Fruit fly (Drosophila melanogaster) whole organism, embryonic: ENCODE data around the gene sunn.

ENCODE experiments used
- Atf6 ChIP-seq: fragments of 200-800 bp; sonication (Bioruptor generic); IDR thresholded peaks from 2 replicates; pipeline ENCODE4 v1.3.6; 2022; ENCODE audit warnings: missing biosample characterization, missing genetic modification characterization
- Bgb ChIP-seq: fragments of 200-800 bp; sonication (Bioruptor generic); IDR thresholded peaks from 2 replicates; pipeline ENCODE4 v1.3.6; 2022; ENCODE audit warnings: missing biosample characterization, missing genetic modification characterization; ENCODE audit not compliant: partially characterized antibody
- CG10274 ChIP-seq: fragments of 200-800 bp; sonication (Bioruptor generic); optimal IDR thresholded peaks from 3 replicates; lab custom pipeline; 2017; ENCODE audit warnings: missing biosample characterization, mild to moderate bottlenecking, missing genetic modification characterization
- CG10321 ChIP-seq: fragments of 200-800 bp; sonication (Bioruptor generic); IDR thresholded peaks from 2 replicates; pipeline ENCODE4 v1.3.6; 2022; ENCODE audit warnings: missing biosample characterization, missing genetic modification characterization
- CG10431 ChIP-seq: fragments of 200-800 bp; sonication (Bioruptor generic); optimal IDR thresholded peaks from 3 replicates; lab custom pipeline; 2018; ENCODE audit warnings: missing biosample characterization, mild to moderate bottlenecking, missing genetic modification characterization
- CG10565 ChIP-seq: fragments of 200-800 bp; sonication (Bioruptor generic); optimal IDR thresholded peaks from 3 replicates; lab custom pipeline; 2016; ENCODE audit warnings: missing biosample characterization, mild to moderate bottlenecking, missing genetic modification characterization
- CG12155 ChIP-seq: fragments of 200-800 bp; sonication (Bioruptor generic); optimal IDR thresholded peaks from 3 replicates; lab custom pipeline; 2016; ENCODE audit warnings: missing biosample characterization, missing genetic modification characterization
- CG12744 ChIP-seq: fragments of 200-800 bp; sonication (Bioruptor generic); optimal IDR thresholded peaks from 2 replicates; lab custom pipeline; 2016; ENCODE audit warnings: missing biosample characterization, missing genetic modification characterization
- CG12942 ChIP-seq: fragments of 200-800 bp; sonication (Bioruptor generic); optimal IDR thresholded peaks from 3 replicates; lab custom pipeline; 2016; ENCODE audit warnings: missing biosample characterization, missing genetic modification characterization
- CG13287 ChIP-seq: fragments of 200-800 bp; sonication (Bioruptor generic); IDR thresholded peaks from 2 replicates; pipeline ENCODE4 v1.3.6; 2022; ENCODE audit warnings: missing biosample characterization, missing genetic modification characterization; ENCODE audit not compliant: partially characterized antibody
- CG15696 ChIP-seq: fragments of 200-800 bp; sonication (Bioruptor generic); optimal IDR thresholded peaks from 2 replicates; lab custom pipeline; 2019; ENCODE audit warnings: missing biosample characterization, mild to moderate bottlenecking, missing genetic modification characterization, moderate library complexity
- CG1832 ChIP-seq: fragments of 200-800 bp; sonication (Bioruptor generic); optimal IDR thresholded peaks from 2 replicates; lab custom pipeline; 2017; ENCODE audit warnings: missing biosample characterization, mild to moderate bottlenecking, missing genetic modification characterization, inconsistent platforms
- CG4360 ChIP-seq: fragments of 200-800 bp; sonication (Bioruptor generic); IDR thresholded peaks from 2 replicates; pipeline ENCODE4 v1.3.6; 2022; ENCODE audit warnings: missing biosample characterization, missing genetic modification characterization
- CG4707 ChIP-seq: fragments of 200-800 bp; sonication (Bioruptor generic); optimal IDR thresholded peaks from 2 replicates; lab custom pipeline; 2018; ENCODE audit warnings: missing biosample characterization, mild to moderate bottlenecking, missing genetic modification characterization, moderate library complexity
- CG6689 ChIP-seq: fragments of 200-800 bp; sonication (Bioruptor generic); IDR thresholded peaks from 2 replicates; pipeline ENCODE4 v1.3.6; 2022; ENCODE audit warnings: missing biosample characterization, missing genetic modification characterization
- CG6791 ChIP-seq: fragments of 200-800 bp; sonication (Bioruptor generic); IDR thresholded peaks from 3 replicates; pipeline ENCODE4 v1.3.6; 2022; ENCODE audit warnings: missing biosample characterization, missing genetic modification characterization; ENCODE audit not compliant: partially characterized antibody
- CG7357 ChIP-seq: fragments of 200-800 bp; sonication (Bioruptor generic); IDR thresholded peaks from 3 replicates; pipeline ENCODE4 v1.3.6; 2022; ENCODE audit warnings: missing biosample characterization, missing genetic modification characterization
- CG8290 ChIP-seq, 3 experiments: fragments of 200-800 bp; sonication (Bioruptor generic); optimal IDR thresholded peaks; 2 replicates each; lab custom pipeline; 2016 to 2019; ENCODE audit warnings: missing biosample characterization in 3 of 3, missing genetic modification characterization in 3 of 3, mild to moderate bottlenecking in 2 of 3, moderate library complexity in 1 of 3
- CG8478 ChIP-seq: fragments of >200 bp; optimal IDR thresholded peaks from 2 replicates; lab custom pipeline; 2018
- CG9797 ChIP-seq: fragments of 200-800 bp; sonication (Bioruptor generic); optimal IDR thresholded peaks from 3 replicates; lab custom pipeline; 2018; ENCODE audit warnings: missing biosample characterization, mild to moderate bottlenecking, missing genetic modification characterization
- Doc2 ChIP-seq: fragments of 200-800 bp; sonication (Bioruptor generic); IDR thresholded peaks from 2 replicates; pipeline ENCODE4 v1.3.6; 2022; ENCODE audit warnings: missing biosample characterization, missing genetic modification characterization
- HHEX ChIP-seq: fragments of 200-800 bp; sonication (Bioruptor generic); optimal IDR thresholded peaks from 3 replicates; lab custom pipeline; 2017; ENCODE audit warnings: missing biosample characterization, mild to moderate bottlenecking, missing genetic modification characterization, missing genetic modification reagents
- Jarid2 ChIP-seq: fragments of 200-800 bp; sonication (Bioruptor generic); optimal IDR thresholded peaks from 3 replicates; lab custom pipeline; 2017; ENCODE audit warnings: mild to moderate bottlenecking, missing biosample characterization, missing genetic modification reagents, missing genetic modification characterization
- Lpt ChIP-seq: fragments of >200 bp; optimal IDR thresholded peaks from 2 replicates; lab custom pipeline; 2018; ENCODE audit warnings: missing biosample characterization, missing genetic modification characterization
- MBD-R2 ChIP-seq: fragments of 200-800 bp; sonication (Bioruptor generic); IDR thresholded peaks from 2 replicates; pipeline ENCODE4 v1.3.6; 2022; ENCODE audit warnings: missing biosample characterization, missing genetic modification characterization
- Med ChIP-seq: fragments of 200-800 bp; sonication (Bioruptor generic); peaks from one replicate; lab custom pipeline; 2016; ENCODE audit warnings: missing biosample characterization, missing genetic modification characterization, mild to moderate bottlenecking, inconsistent platforms, moderate library complexity
- Nf-YB ChIP-seq: fragments of 200-800 bp; sonication (Bioruptor generic); optimal IDR thresholded peaks from 3 replicates; lab custom pipeline; 2019; ENCODE audit warnings: missing biosample characterization, mild to moderate bottlenecking, missing genetic modification characterization, moderate library complexity
- Opbp ChIP-seq: fragments of 200-800 bp; sonication (Bioruptor generic); IDR thresholded peaks from 3 replicates; pipeline ENCODE4 v1.3.6; 2022; ENCODE audit warnings: missing biosample characterization, missing genetic modification characterization; ENCODE audit not compliant: partially characterized antibody
- Sox100B ChIP-seq: fragments of 200-800 bp; sonication (Bioruptor generic); optimal IDR thresholded peaks from 3 replicates; lab custom pipeline; 2018; ENCODE audit warnings: missing biosample characterization, mild to moderate bottlenecking, missing genetic modification characterization
- bbx ChIP-seq: fragments of 200-800 bp; sonication (Bioruptor generic); IDR thresholded peaks from 2 replicates; pipeline ENCODE4 v1.3.6; 2022; ENCODE audit warnings: missing biosample characterization, missing genetic modification characterization; ENCODE audit not compliant: partially characterized antibody
- chinmo ChIP-seq: fragments of 200-800 bp; sonication (Bioruptor generic); IDR thresholded peaks from 4 replicates; pipeline ENCODE4 v1.3.6; 2022; ENCODE audit warnings: missing biosample characterization, missing genetic modification characterization; ENCODE audit not compliant: partially characterized antibody
- chn ChIP-seq: fragments of 200-800 bp; sonication (Bioruptor generic); optimal IDR thresholded peaks from 2 replicates; lab custom pipeline; 2016; ENCODE audit warnings: missing biosample characterization, missing genetic modification characterization
- crc ChIP-seq: fragments of 200-800 bp; sonication (Bioruptor generic); optimal IDR thresholded peaks from 2 replicates; lab custom pipeline; 2016; ENCODE audit warnings: missing biosample characterization, missing genetic modification characterization
- crp ChIP-seq, 2 experiments: fragments of 200-800 bp; sonication (Bioruptor generic); optimal IDR thresholded peaks; 2 replicates in 1 of 2; 3 replicates in 1 of 2; lab custom pipeline; 2017; ENCODE audit warnings: missing biosample characterization in 2 of 2, missing genetic modification characterization in 2 of 2, mild to moderate bottlenecking in 1 of 2, moderate library complexity in 1 of 2
- fru ChIP-seq: fragments of >200 bp; optimal IDR thresholded peaks from 2 replicates; lab custom pipeline; 2017
- gce ChIP-seq: fragments of 200-800 bp; sonication (Bioruptor generic); IDR thresholded peaks from 3 replicates; pipeline ENCODE4 v1.3.6; 2022; ENCODE audit warnings: missing biosample characterization, missing genetic modification characterization
- lmd ChIP-seq: fragments of 200-800 bp; sonication (Bioruptor generic); IDR thresholded peaks from 2 replicates; pipeline ENCODE4 v1.3.6; 2022; ENCODE audit warnings: missing biosample characterization, missing genetic modification characterization
- oc ChIP-seq: fragments of 200-800 bp; sonication (Bioruptor generic); optimal IDR thresholded peaks from 2 replicates; lab custom pipeline; 2018; ENCODE audit warnings: missing biosample characterization, mild to moderate bottlenecking, missing genetic modification characterization, moderate library complexity
- odd ChIP-seq: fragments of 200-800 bp; sonication (Bioruptor generic); optimal IDR thresholded peaks from 2 replicates; lab custom pipeline; 2017; ENCODE audit warnings: missing biosample characterization, mild to moderate bottlenecking, missing genetic modification characterization
- onecut ChIP-seq: fragments of 200-800 bp; sonication (Bioruptor generic); IDR thresholded peaks from 2 replicates; pipeline ENCODE4 v1.3.6; 2022; ENCODE audit warnings: missing biosample characterization, missing genetic modification characterization
- pzg ChIP-seq: fragments of 200-800 bp; sonication (Bioruptor generic); optimal IDR thresholded peaks from 3 replicates; lab custom pipeline; 2018; ENCODE audit warnings: missing biosample characterization, mild to moderate bottlenecking, missing genetic modification characterization, moderate library complexity
- row ChIP-seq: fragments of 200-800 bp; sonication (Bioruptor generic); IDR thresholded peaks from 3 replicates; pipeline ENCODE4 v1.3.6; 2022; ENCODE audit warnings: missing biosample characterization, missing genetic modification characterization
- schlank ChIP-seq: fragments of 200-800 bp; sonication (Bioruptor generic); optimal IDR thresholded peaks from 2 replicates; lab custom pipeline; 2018; ENCODE audit warnings: missing biosample characterization, mild to moderate bottlenecking, missing genetic modification characterization
- sens ChIP-seq: fragments of 200-800 bp; sonication (Bioruptor generic); peaks from one replicate; lab custom pipeline; 2016; ENCODE audit warnings: missing biosample characterization, missing genetic modification characterization
- seq ChIP-seq: fragments of 200-800 bp; sonication (Bioruptor generic); IDR thresholded peaks from 2 replicates; pipeline ENCODE4 v1.3.6; 2022; ENCODE audit warnings: missing biosample characterization, missing genetic modification characterization
- stwl ChIP-seq: fragments of 200-800 bp; sonication (Bioruptor generic); optimal IDR thresholded peaks from 3 replicates; lab custom pipeline; 2018; ENCODE audit warnings: missing biosample characterization, mild to moderate bottlenecking, missing genetic modification characterization, moderate library complexity
- trem ChIP-seq: fragments of 200-800 bp; optimal IDR thresholded peaks from 3 replicates; lab custom pipeline; 2019; ENCODE audit warnings: missing biosample characterization, mild to moderate bottlenecking, missing genetic modification characterization, moderate library complexity
- tx ChIP-seq: fragments of 200-800 bp; sonication (Bioruptor generic); optimal IDR thresholded peaks from 2 replicates; lab custom pipeline; 2016; ENCODE audit warnings: missing biosample characterization, missing genetic modification characterization
- zfh1 ChIP-seq: fragments of 200-800 bp; sonication (Bioruptor generic); IDR thresholded peaks from 3 replicates; pipeline ENCODE4 v1.3.6; 2022; ENCODE audit warnings: missing biosample characterization, missing genetic modification characterization

sunn gene

dm6 chr3L:11765695-11766232 lies 37.6 kb downstream of the sunn start, which contains the start of gene loaf:
Gene loaf, minus strand, starts transcription at chr3L:11766182.
- TF ChIP-seq odd (GFP tag; lab: Kevin White, UChicago) (no peak), CG6689 (GFP tag; lab: Robert Waterston, UW) (0 out of 2 replicates have a peak, but pooled peaks have one; percentile 8), MBD-R2 (0 out of 2 replicates have a peak, but pooled peaks have one; percentile 20), crc (GFP tag; lab: Kevin White, UChicago) (no peak), CG12155 (peak; percentile 97), pzg (GFP tag; lab: Kevin White, UChicago) (peak; percentile 26), onecut (GFP tag; lab: Robert Waterston, UW) (peak; percentile 95), CG9797 (GFP tag; lab: Kevin White, UChicago) (no peak), zfh1 (GFP tag; lab: Robert Waterston, UW) (no peak), CG8290 (GFP tag; optimal IDR thresholded peaks at IDR 0.05; lab: Kevin White, UChicago) (no peak), CG8290 (tag; optimal IDR thresholded peaks at IDR 0.05; lab: Kevin White, UChicago) (peak in 1 of 2 experiments; percentile 18), stwl (tag; lab: Kevin White, UChicago) (peak; percentile 76), CG1832 (peak; percentile 52), Sox100B (GFP tag; lab: Kevin White, UChicago) (no peak), CG7357 (GFP tag; lab: Robert Waterston, UW) (no peak), CG4360 (GFP tag; lab: Robert Waterston, UW) (no peak), Doc2 (GFP tag; lab: Robert Waterston, UW) (no peak), schlank (tag; lab: Kevin White, UChicago) (no peak), Nf-YB (GFP tag; lab: Kevin White, UChicago) (no peak), seq (GFP tag; lab: Robert Waterston, UW) (peak; percentile 83), Atf6 (no peak), Opbp (GFP tag; lab: Robert Waterston, UW) (0 out of 3 replicates have a peak, but pooled peaks have one; percentile 28), CG13287 (GFP tag; lab: Robert Waterston, UW) (peak; percentile 49; the same call in 1 of the 2 replicates), CG10321 (GFP tag; lab: Robert Waterston, UW) (peak; percentile 83), row (0 out of 3 replicates have a peak, but pooled peaks have one; percentile 9), Bgb (peak; percentile 31; the same call in 1 of the 2 replicates), Lpt (GFP tag; lab: Kevin White, UChicago) (no peak), CG12942 (GFP tag; lab: Kevin White, UChicago) (no peak), CG4707 (GFP tag; lab: Kevin White, UChicago) (no peak), chn (GFP tag; lab: Kevin White, UChicago) (no peak), CG6791 (GFP tag; lab: Robert Waterston, UW) (0 out of 3 replicates have a peak, but pooled peaks have one; percentile 37), CG12744 (GFP tag; lab: Kevin White, UChicago) (no peak), trem (tag; lab: Kevin White, UChicago) (peak; percentile 96), fru (lab: Kevin White, UChicago) (peak; percentile 3), gce (GFP tag; lab: Robert Waterston, UW) (no peak), crp (GFP tag; optimal IDR thresholded peaks at IDR 0.05; lab: Kevin White, UChicago) (no peak), oc (tag; lab: Kevin White, UChicago) (no peak), CG15696 (no peak), Jarid2 (GFP tag; lab: Kevin White, UChicago) (peak; percentile 14), lmd (GFP tag; lab: Robert Waterston, UW) (no peak), chinmo (GFP tag; lab: Robert Waterston, UW) (0 out of 4 replicates have a peak, but pooled peaks have one; percentile 54), Med (GFP tag; lab: Kevin White, UChicago) (peak; percentile 68), CG10565 (no peak), CG10431 (GFP tag; lab: Kevin White, UChicago) (no peak), CG10274 (no peak), tx (GFP tag; lab: Kevin White, UChicago) (no peak), sens (GFP tag; lab: Kevin White, UChicago) (peak; percentile 62), bbx (GFP tag; lab: Robert Waterston, UW) (0 out of 2 replicates have a peak, but pooled peaks have one; percentile 13), HHEX (no peak), CG8478 (lab: Kevin White, UChicago) (no peak)
